Worm (Caenorhabditis elegans): ENCODE measurements around the gene K02A6.2.

DNA sequence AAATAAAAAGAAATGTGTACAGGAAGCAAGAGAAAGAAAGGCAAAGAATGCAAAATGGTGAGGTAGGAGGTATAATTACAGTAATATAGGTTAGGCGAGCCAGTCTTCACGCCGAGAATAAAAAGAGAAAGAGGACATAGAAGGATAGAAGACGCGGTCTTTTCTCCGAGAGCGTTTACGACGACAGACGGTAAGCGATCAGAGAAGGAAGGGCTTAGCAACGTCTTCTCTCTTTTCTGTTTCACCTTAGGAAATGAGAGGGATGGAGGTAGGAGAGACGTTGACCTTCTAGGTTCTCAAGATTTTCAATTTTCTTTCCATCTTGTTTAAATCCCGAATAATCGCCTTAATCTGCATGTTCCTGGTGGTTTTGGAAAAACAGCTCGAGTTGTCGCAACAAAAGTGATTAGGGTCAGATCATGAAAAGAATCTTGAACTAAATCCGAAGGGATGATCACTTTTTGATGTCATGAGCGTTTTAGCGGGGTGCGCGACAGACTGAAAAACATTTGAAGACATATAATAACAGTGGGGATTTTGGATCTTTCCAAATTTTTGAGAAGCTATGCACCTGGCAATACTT, 46.2 kb upstream of the K02A6.2 start, which contains the start of gene cutl-29:
- TF ChIP-seq him-1 (tag; optimal IDR thresholded peaks at IDR 0.05) (no peak), W03F9.2 (tag; optimal IDR thresholded peaks at IDR 0.05) (no peak)
